Fruit fly (Drosophila melanogaster): Measurements from ENCODE around the gene CG18048.

CG18048 gene

DNA sequence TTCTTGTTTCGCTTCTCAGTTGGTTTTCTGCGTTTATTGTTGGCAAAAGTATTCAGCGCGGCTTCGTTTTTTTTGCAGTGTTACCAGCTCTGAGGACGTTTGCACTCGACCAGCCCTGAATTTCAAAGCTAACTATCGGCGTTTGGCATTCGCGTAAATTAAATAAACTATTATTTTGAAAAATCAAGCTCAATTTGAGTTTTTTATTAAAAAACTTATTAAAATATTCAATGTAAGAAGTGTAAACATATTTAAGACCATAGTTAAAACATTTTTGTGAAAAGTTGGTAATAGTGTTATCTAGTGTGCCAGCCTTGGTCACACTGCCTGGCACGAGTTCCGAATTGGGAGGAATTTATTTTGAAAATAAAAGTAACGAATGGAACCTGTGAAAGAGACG, at the start of gene CG18048, which contains the start of gene SmD2:
CG18048 (plus strand) TSS at position 298 of the 400 bp plus-strand sequence.
SmD2 (minus strand) TSS at position 98 of the 400 bp plus-strand sequence.
- TF ChIP-seq vnd (GFP tag; IDR thresholded peaks at IDR 0.05; ENCODE audit: partially characterized antibody) (peak; percentile 75), Hmx (GFP tag; optimal IDR thresholded peaks at IDR 0.05) (no peak), CG4328 (GFP tag; optimal IDR thresholded peaks at IDR 0.05) (no peak), CG7271 (tag; optimal IDR thresholded peaks at IDR 0.05) (no peak), crol (GFP tag; IDR thresholded peaks at IDR 0.05) (no peak), twi (tag; optimal IDR thresholded peaks at IDR 0.05) (no peak), CG11723 (GFP tag; optimal IDR thresholded peaks at IDR 0.05) (no peak), Antp (GFP tag; optimal IDR thresholded peaks at IDR 0.05) (no peak), cad (GFP tag; optimal IDR thresholded peaks at IDR 0.05) (no peak), Blimp-1 (GFP tag; optimal IDR thresholded peaks at IDR 0.05) (peak; percentile 4), HmgZ (tag; optimal IDR thresholded peaks at IDR 0.05) (peak; percentile 52), fd3F (GFP tag; optimal IDR thresholded peaks at IDR 0.05) (no peak), HLH3B (GFP tag; IDR thresholded peaks at IDR 0.05) (no peak), Xbp1 (GFP tag; optimal IDR thresholded peaks at IDR 0.05) (peak; percentile 8), CG12155 (GFP tag; optimal IDR thresholded peaks at IDR 0.05) (peak; percentile 12), Ets65A (GFP tag) (no peak), CG2120 (GFP tag; optimal IDR thresholded peaks at IDR 0.05) (peak; percentile 14), CG4854 (GFP tag; optimal IDR thresholded peaks at IDR 0.05) (peak; percentile 18), CG10274 (GFP tag; optimal IDR thresholded peaks at IDR 0.05) (no peak), vvl (GFP tag; IDR thresholded peaks at IDR 0.05) (no peak), Doc3 (GFP tag; IDR thresholded peaks at IDR 0.05; ENCODE audit: partially characterized antibody) (peak; percentile 74), Taf1 (GFP tag; IDR thresholded peaks at IDR 0.05) (no peak), vfl (GFP tag; optimal IDR thresholded peaks at IDR 0.05) (no peak), Dip3 (GFP tag; optimal IDR thresholded peaks at IDR 0.05) (no peak), CG13123 (GFP tag; optimal IDR thresholded peaks at IDR 0.05) (peak; percentile 5), CG42726 (GFP tag; IDR thresholded peaks at IDR 0.05; ENCODE audit: partially characterized antibody) (peak; percentile 39; the same call in 1 of the 2 replicates), CG17186 (GFP tag; optimal IDR thresholded peaks at IDR 0.05) (peak; percentile 67), NC2α (GFP tag; optimal IDR thresholded peaks at IDR 0.05) (no peak), CG13624 (GFP tag; optimal IDR thresholded peaks at IDR 0.05) (no peak), CG9817 (tag; optimal IDR thresholded peaks at IDR 0.05) (peak; percentile 15), CG11504 (tag; optimal IDR thresholded peaks at IDR 0.05) (peak; percentile 38), Dp (GFP tag; optimal IDR thresholded peaks at IDR 0.05) (peak; percentile 56), Asciz (GFP tag; optimal IDR thresholded peaks at IDR 0.05) (no peak), rib (GFP tag; IDR thresholded peaks at IDR 0.05) (no peak), al (GFP tag; IDR thresholded peaks at IDR 0.05) (no peak), luna (GFP tag; optimal IDR thresholded peaks at IDR 0.05) (no peak), slou (GFP tag; optimal IDR thresholded peaks at IDR 0.05) (no peak), CG9215 (GFP tag; IDR thresholded peaks at IDR 0.05) (no peak), amos (GFP tag; IDR thresholded peaks at IDR 0.05; ENCODE audit: partially characterized antibody) (peak; percentile 75), CG4820 (GFP tag; optimal IDR thresholded peaks at IDR 0.05) (no peak), slp2 (GFP tag; optimal IDR thresholded peaks at IDR 0.05) (no peak), sens-2 (GFP tag; IDR thresholded peaks at IDR 0.05) (no peak), CG18764 (GFP tag; optimal IDR thresholded peaks at IDR 0.05) (no peak), lov (optimal IDR thresholded peaks at IDR 0.05) (no peak), lov (GFP tag; IDR thresholded peaks at IDR 0.05) (no peak), NC2β (GFP tag; optimal IDR thresholded peaks at IDR 0.05) (no peak), CG8944 (GFP tag; optimal IDR thresholded peaks at IDR 0.05) (no peak), CG11093 (GFP tag; IDR thresholded peaks at IDR 0.05) (no peak), grau (tag; optimal IDR thresholded peaks at IDR 0.05) (peak; percentile 33), CG12071 (GFP tag; optimal IDR thresholded peaks at IDR 0.05) (no peak), crp (GFP tag; optimal IDR thresholded peaks at IDR 0.05) (no peak), CG4424 (GFP tag; optimal IDR thresholded peaks at IDR 0.05) (no peak), E2f1 (GFP tag; IDR thresholded peaks at IDR 0.05) (no peak)
